Fruit fly (Drosophila melanogaster) whole organism, embryonic: ENCODE results near the gene RpL6.
A peak's percentile ranks its signal among the peaks of the same experiment; 100 is the strongest.

ENCODE experiments used
- CG10321 ChIP-seq: fragments of 200-800 bp; sonication (Bioruptor generic); IDR thresholded peaks from 2 replicates; pipeline ENCODE4 v1.3.6; 2022; ENCODE audit warnings: missing biosample characterization, missing genetic modification characterization
- CG10565 ChIP-seq: fragments of 200-800 bp; sonication (Bioruptor generic); optimal IDR thresholded peaks from 3 replicates; lab custom pipeline; 2016; ENCODE audit warnings: missing biosample characterization, mild to moderate bottlenecking, missing genetic modification characterization
- CG11398 ChIP-seq: fragments of 200-800 bp; sonication (Bioruptor generic); optimal IDR thresholded peaks from 2 replicates; lab custom pipeline; 2016; ENCODE audit warnings: missing biosample characterization, missing genetic modification characterization
- CG14860 ChIP-seq: fragments of 200-800 bp; sonication (Bioruptor generic); IDR thresholded peaks from 3 replicates; pipeline ENCODE4 v1.3.6; 2022; ENCODE audit warnings: missing biosample characterization, missing genetic modification characterization; ENCODE audit not compliant: partially characterized antibody
- CG15601 ChIP-seq: fragments of 200-800 bp; sonication (Bioruptor generic); optimal IDR thresholded peaks from 3 replicates; lab custom pipeline; 2019; ENCODE audit warnings: missing biosample characterization, mild to moderate bottlenecking, missing genetic modification characterization, moderate library complexity
- CG17802 ChIP-seq: fragments of 200-800 bp; sonication (Bioruptor generic); optimal IDR thresholded peaks from 2 replicates; lab custom pipeline; 2018; ENCODE audit warnings: missing biosample characterization, mild to moderate bottlenecking, missing genetic modification characterization, moderate library complexity
- CG18476 ChIP-seq: fragments of 200-800 bp; sonication (Bioruptor generic); optimal IDR thresholded peaks from 2 replicates; lab custom pipeline; 2016; ENCODE audit warnings: missing biosample characterization, mild to moderate bottlenecking, missing genetic modification characterization
- CG2116 ChIP-seq: fragments of 200-800 bp; sonication (Bioruptor generic); optimal IDR thresholded peaks from 3 replicates; lab custom pipeline; 2018; ENCODE audit warnings: missing biosample characterization, mild to moderate bottlenecking, missing genetic modification characterization
- CG30020 ChIP-seq: fragments of 200-800 bp; optimal IDR thresholded peaks from 2 replicates; lab custom pipeline; 2019; ENCODE audit warnings: missing biosample characterization, mild to moderate bottlenecking, missing genetic modification characterization, moderate library complexity
- CG31441 ChIP-seq: fragments of 200-800 bp; sonication (Bioruptor generic); IDR thresholded peaks from 2 replicates; pipeline ENCODE4 v1.3.6; 2022; ENCODE audit warnings: missing biosample characterization, missing genetic modification characterization
- CG34224 ChIP-seq: fragments of 200-800 bp; sonication (Bioruptor generic); IDR thresholded peaks from 3 replicates; pipeline ENCODE4 v1.3.6; 2022; ENCODE audit warnings: missing biosample characterization, missing genetic modification characterization; ENCODE audit not compliant: partially characterized antibody
- CG34422 ChIP-seq: fragments of 200-800 bp; sonication (Bioruptor generic); IDR thresholded peaks from 3 replicates; pipeline ENCODE4 v1.3.6; 2022; ENCODE audit warnings: missing biosample characterization, missing genetic modification characterization
- CG42726 ChIP-seq: fragments of 200-800 bp; sonication (Bioruptor generic); IDR thresholded peaks from 2 replicates; pipeline ENCODE4 v1.3.6; 2022; ENCODE audit warnings: missing biosample characterization, missing genetic modification characterization; ENCODE audit not compliant: partially characterized antibody
- CG43689 ChIP-seq: fragments of 200-800 bp; sonication (Bioruptor generic); IDR thresholded peaks from 2 replicates; pipeline ENCODE4 v1.3.6; 2022; ENCODE audit warnings: missing biosample characterization, missing genetic modification characterization
- CG4617 ChIP-seq: fragments of 200-800 bp; sonication (Bioruptor generic); optimal IDR thresholded peaks from 3 replicates; lab custom pipeline; 2016; ENCODE audit warnings: missing biosample characterization, missing genetic modification characterization, borderline replicate concordance
- CG4820 ChIP-seq: fragments of 200-800 bp; sonication (Bioruptor generic); optimal IDR thresholded peaks from 3 replicates; lab custom pipeline; 2016; ENCODE audit warnings: missing biosample characterization, missing genetic modification characterization
- CG4854 ChIP-seq: fragments of 200-800 bp; sonication (Bioruptor generic); optimal IDR thresholded peaks from 2 replicates; lab custom pipeline; 2016; ENCODE audit warnings: missing biosample characterization, missing genetic modification characterization, inconsistent platforms
- CG6654 ChIP-seq: fragments of 200-800 bp; sonication (Bioruptor generic); optimal IDR thresholded peaks from 2 replicates; lab custom pipeline; 2017; ENCODE audit warnings: missing biosample characterization, mild to moderate bottlenecking, missing genetic modification characterization
- CG7786 ChIP-seq: fragments of 200-800 bp; sonication (Bioruptor generic); optimal IDR thresholded peaks from 2 replicates; lab custom pipeline; 2016; ENCODE audit warnings: missing biosample characterization, missing genetic modification characterization
- CG7987 ChIP-seq: fragments of 200-800 bp; sonication (Bioruptor generic); optimal IDR thresholded peaks from 2 replicates; lab custom pipeline; 2018; ENCODE audit warnings: missing biosample characterization, mild to moderate bottlenecking, missing genetic modification characterization, moderate library complexity
- CG9876 ChIP-seq: fragments of 200-800 bp; sonication (Bioruptor generic); optimal IDR thresholded peaks from 2 replicates; lab custom pipeline; 2016; ENCODE audit warnings: missing biosample characterization, missing genetic modification characterization
- Deaf1 ChIP-seq: fragments of 200-800 bp; optimal IDR thresholded peaks from 3 replicates; lab custom pipeline; 2019; ENCODE audit warnings: missing biosample characterization, mild to moderate bottlenecking, missing genetic modification characterization, moderate library complexity
- Lhr ChIP-seq: fragments of 200-800 bp; sonication (Bioruptor generic); optimal IDR thresholded peaks from 3 replicates; lab custom pipeline; 2017; ENCODE audit warnings: mild to moderate bottlenecking, missing biosample characterization, missing genetic modification reagents, missing genetic modification characterization
- Mes4 ChIP-seq: fragments of 200-800 bp; sonication (Bioruptor generic); optimal IDR thresholded peaks from 2 replicates; lab custom pipeline; 2016; ENCODE audit warnings: missing biosample characterization, missing genetic modification characterization
- Nf-YB ChIP-seq: fragments of 200-800 bp; sonication (Bioruptor generic); optimal IDR thresholded peaks from 3 replicates; lab custom pipeline; 2019; ENCODE audit warnings: missing biosample characterization, mild to moderate bottlenecking, missing genetic modification characterization, moderate library complexity
- PHDP ChIP-seq: fragments of 200-800 bp; sonication (Bioruptor generic); optimal IDR thresholded peaks from 3 replicates; lab custom pipeline; 2018; ENCODE audit warnings: missing biosample characterization, mild to moderate bottlenecking, missing genetic modification characterization, moderate library complexity
- Sry-β ChIP-seq: fragments of 200-800 bp; sonication (Bioruptor generic); optimal IDR thresholded peaks from 2 replicates; lab custom pipeline; 2018; ENCODE audit warnings: missing biosample characterization, mild to moderate bottlenecking, missing genetic modification characterization, moderate library complexity
- ac ChIP-seq: fragments of 200-800 bp; sonication (Bioruptor generic); optimal IDR thresholded peaks from 3 replicates; lab custom pipeline; 2017; ENCODE audit warnings: missing biosample characterization, mild to moderate bottlenecking, missing genetic modification characterization
- bbx ChIP-seq: fragments of 200-800 bp; sonication (Bioruptor generic); IDR thresholded peaks from 2 replicates; pipeline ENCODE4 v1.3.6; 2022; ENCODE audit warnings: missing biosample characterization, missing genetic modification characterization; ENCODE audit not compliant: partially characterized antibody
- bcd ChIP-seq: fragments of 200-800 bp; sonication (Bioruptor generic); optimal IDR thresholded peaks from 2 replicates; lab custom pipeline; 2017; ENCODE audit warnings: missing biosample characterization, mild to moderate bottlenecking, missing genetic modification characterization
- chinmo ChIP-seq: fragments of 200-800 bp; sonication (Bioruptor generic); IDR thresholded peaks from 4 replicates; pipeline ENCODE4 v1.3.6; 2022; ENCODE audit warnings: missing biosample characterization, missing genetic modification characterization; ENCODE audit not compliant: partially characterized antibody
- chn ChIP-seq: fragments of 200-800 bp; sonication (Bioruptor generic); optimal IDR thresholded peaks from 2 replicates; lab custom pipeline; 2016; ENCODE audit warnings: missing biosample characterization, missing genetic modification characterization
- ci ChIP-seq: fragments of 200-800 bp; sonication (Bioruptor generic); IDR thresholded peaks from 3 replicates; pipeline ENCODE4 v1.3.6; 2022; ENCODE audit warnings: missing biosample characterization, missing genetic modification characterization
- corto ChIP-seq: fragments of 200-800 bp; sonication (Bioruptor generic); optimal IDR thresholded peaks from 2 replicates; lab custom pipeline; 2016; ENCODE audit warnings: missing biosample characterization, mild to moderate bottlenecking, missing genetic modification characterization, moderate library complexity
- crol ChIP-seq: fragments of 200-800 bp; sonication (Bioruptor generic); IDR thresholded peaks from 2 replicates; pipeline ENCODE4 v1.3.6; 2022; ENCODE audit warnings: missing biosample characterization, missing genetic modification characterization
- dmrt99B ChIP-seq: fragments of 200-800 bp; sonication (Bioruptor generic); optimal IDR thresholded peaks from 2 replicates; lab custom pipeline; 2018; ENCODE audit warnings: missing biosample characterization, mild to moderate bottlenecking, missing genetic modification characterization, moderate library complexity
- fd96Cb ChIP-seq: fragments of 200-800 bp; sonication (Bioruptor generic); optimal IDR thresholded peaks from 2 replicates; lab custom pipeline; 2018; ENCODE audit warnings: missing biosample characterization, mild to moderate bottlenecking, missing genetic modification characterization, moderate library complexity
- gce ChIP-seq: fragments of 200-800 bp; sonication (Bioruptor generic); IDR thresholded peaks from 3 replicates; pipeline ENCODE4 v1.3.6; 2022; ENCODE audit warnings: missing biosample characterization, missing genetic modification characterization
- h ChIP-seq: fragments of >200 bp; optimal IDR thresholded peaks from 2 replicates; lab custom pipeline; 2017
- insv ChIP-seq, 2 experiments: fragments of 200-800 bp; sonication (Bioruptor generic); optimal IDR thresholded peaks; 3 replicates each; lab custom pipeline; 2016 to 2018; ENCODE audit warnings: missing biosample characterization in 2 of 2, missing genetic modification characterization in 2 of 2
- lilli ChIP-seq: fragments of 200-800 bp; sonication (Bioruptor generic); optimal IDR thresholded peaks from 3 replicates; lab custom pipeline; 2016; ENCODE audit warnings: missing biosample characterization, missing genetic modification characterization
- lola ChIP-seq, 3 experiments: fragments of >200 bp in 2 of 3; fragments of 200-800 bp in 1 of 3; sonication (Bioruptor generic) in 1 of 3; optimal IDR thresholded peaks; 2 replicates each; lab custom pipeline; 2017 to 2019; ENCODE audit warnings: missing biosample characterization in 3 of 3, missing genetic modification characterization in 3 of 3, mild to moderate bottlenecking in 1 of 3, moderate library complexity in 1 of 3
- mirr ChIP-seq: fragments of 200-800 bp; sonication (Bioruptor generic); optimal IDR thresholded peaks from 3 replicates; lab custom pipeline; 2018; ENCODE audit warnings: missing biosample characterization, mild to moderate bottlenecking, missing genetic modification characterization
- nerfin-2 ChIP-seq: fragments of 200-800 bp; sonication (Bioruptor generic); IDR thresholded peaks from 2 replicates; pipeline ENCODE4 v1.3.6; 2022; ENCODE audit warnings: missing biosample characterization, missing genetic modification characterization; ENCODE audit not compliant: partially characterized antibody
- rib ChIP-seq: fragments of 200-800 bp; sonication (Bioruptor generic); IDR thresholded peaks from 2 replicates; pipeline ENCODE4 v1.3.6; 2022; ENCODE audit warnings: missing biosample characterization, missing genetic modification characterization
- salm ChIP-seq: fragments of 200-800 bp; sonication (Bioruptor generic); optimal IDR thresholded peaks from 2 replicates; lab custom pipeline; 2018; ENCODE audit warnings: missing biosample characterization, mild to moderate bottlenecking, missing genetic modification characterization
- ssp ChIP-seq: fragments of 200-800 bp; sonication (Bioruptor generic); IDR thresholded peaks from 2 replicates; pipeline ENCODE4 v1.3.6; 2022; ENCODE audit warnings: missing biosample characterization, missing genetic modification characterization
- stc ChIP-seq: fragments of 200-800 bp; sonication (Bioruptor generic); IDR thresholded peaks from 2 replicates; pipeline ENCODE4 v1.3.6; 2022; ENCODE audit warnings: missing biosample characterization, missing genetic modification characterization
- stwl ChIP-seq: fragments of 200-800 bp; sonication (Bioruptor generic); optimal IDR thresholded peaks from 3 replicates; lab custom pipeline; 2018; ENCODE audit warnings: missing biosample characterization, mild to moderate bottlenecking, missing genetic modification characterization, moderate library complexity
- wor ChIP-seq: fragments of 200-800 bp; sonication (Bioruptor generic); IDR thresholded peaks from 2 replicates; pipeline ENCODE4 v1.3.6; 2022; ENCODE audit warnings: missing biosample characterization, missing genetic modification characterization
- yki ChIP-seq: fragments of >200 bp; optimal IDR thresholded peaks from 3 replicates; lab custom pipeline; 2018

The RpL6 gene

DNA sequence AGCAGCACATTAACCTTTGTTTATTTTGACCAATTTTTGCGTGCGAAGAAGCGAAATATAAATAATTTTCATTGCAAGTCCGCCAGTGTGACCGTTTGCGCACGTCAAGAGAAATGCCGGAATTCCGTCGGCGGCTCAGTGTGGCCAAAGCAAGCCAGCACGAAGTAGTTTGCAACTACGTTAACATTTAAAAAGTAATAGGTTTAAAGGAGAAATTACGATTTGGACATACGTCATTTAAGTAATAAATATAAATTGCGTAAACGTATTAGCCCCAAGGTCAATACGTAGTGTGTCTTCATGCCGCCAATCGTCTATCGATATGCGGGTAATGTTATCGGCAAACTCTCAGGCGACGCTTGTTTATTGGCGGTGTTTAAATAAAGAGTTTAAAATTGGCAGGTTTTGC is 15.4 kb downstream of the RpL6 start, which contains the start of the genes pygo and rod (continued):
- TF ChIP-seq PHDP (tag; lab: Kevin White, UChicago): no peak
- TF ChIP-seq rib (GFP tag; lab: Robert Waterston, UW): no peak
- TF ChIP-seq h (lab: Kevin White, UChicago): no peak
- no peak for TF ChIP-seq wor (GFP tag; lab: Robert Waterston, UW)
- TF ChIP-seq CG2116: peak; percentile 95
- TF ChIP-seq Deaf1 (tag; lab: Kevin White, UChicago): no peak
- peak; percentile 13 for TF ChIP-seq CG7786 (GFP tag; lab: Kevin White, UChicago)
- TF ChIP-seq Sry-β (GFP tag; lab: Kevin White, UChicago): no peak
- no peak for TF ChIP-seq crol (GFP tag; lab: Robert Waterston, UW)
- no peak for TF ChIP-seq yki (lab: Kevin White, UChicago)
- TF ChIP-seq CG11398 (GFP tag; lab: Kevin White, UChicago): no peak
- no peak for TF ChIP-seq stc
- no peak for TF ChIP-seq CG15601 (tag; lab: Kevin White, UChicago)
- no peak for TF ChIP-seq CG4820
- TF ChIP-seq CG17802: no peak
- TF ChIP-seq CG30020 (tag; lab: Kevin White, UChicago): peak; percentile 8
- TF ChIP-seq stwl (tag; lab: Kevin White, UChicago): peak; percentile 90
- peak; percentile 20 for TF ChIP-seq Lhr
- no peak for TF ChIP-seq CG9876 (GFP tag; lab: Kevin White, UChicago)
- no peak for TF ChIP-seq mirr
- TF ChIP-seq CG43689 (GFP tag; lab: Robert Waterston, UW): no peak
- TF ChIP-seq gce (GFP tag; lab: Robert Waterston, UW): no peak
- TF ChIP-seq CG31441 (GFP tag; lab: Robert Waterston, UW): no peak
- peak; percentile 50; the same call in 1 of the 3 replicates for TF ChIP-seq CG34422
- TF ChIP-seq lilli: peak; percentile 34
- TF ChIP-seq ssp: 0 out of 2 replicates have a peak, but pooled peaks have one; percentile 17
- no peak for TF ChIP-seq lola (GFP tag; optimal IDR thresholded peaks at IDR 0.05; lab: Kevin White, UChicago)
- no peak for TF ChIP-seq chn (GFP tag; lab: Kevin White, UChicago)
- TF ChIP-seq nerfin-2 (GFP tag; lab: Robert Waterston, UW): peak; percentile 28; the same call in 1 of the 2 replicates
- TF ChIP-seq Nf-YB (GFP tag; lab: Kevin White, UChicago): no peak
- no peak for TF ChIP-seq CG18476 (GFP tag; lab: Kevin White, UChicago)
- TF ChIP-seq salm (tag; lab: Kevin White, UChicago): no peak
- peak; percentile 28; the same call in 1 of the 3 replicates for TF ChIP-seq ci
- TF ChIP-seq ac (GFP tag; lab: Kevin White, UChicago): no peak
- TF ChIP-seq CG10321 (GFP tag; lab: Robert Waterston, UW): no peak
- 0 out of 4 replicates have a peak, but pooled peaks have one; percentile 60 for TF ChIP-seq chinmo
- peak; percentile 45 for TF ChIP-seq bbx
- no peak for TF ChIP-seq corto (GFP tag; lab: Kevin White, UChicago)
- peak; percentile 70 for TF ChIP-seq CG34224 (GFP tag; lab: Robert Waterston, UW)
- peak; percentile 6 for TF ChIP-seq bcd (GFP tag; lab: Kevin White, UChicago)
- TF ChIP-seq CG4617: peak; percentile 25
- TF ChIP-seq CG7987 (GFP tag; lab: Kevin White, UChicago): no peak
- peak; percentile 65 for TF ChIP-seq CG14860 (GFP tag; lab: Robert Waterston, UW)
- TF ChIP-seq CG42726 (GFP tag; lab: Robert Waterston, UW): 0 out of 2 replicates have a peak, but pooled peaks have one; percentile 29
- no peak for TF ChIP-seq CG10565 (GFP tag; lab: Kevin White, UChicago)
- no peak for TF ChIP-seq CG6654 (GFP tag; lab: Kevin White, UChicago)
- TF ChIP-seq CG4854 (GFP tag; lab: Kevin White, UChicago): no peak
- TF ChIP-seq Mes4 (GFP tag; lab: Kevin White, UChicago): no peak
- TF ChIP-seq fd96Cb: no peak
- no peak for TF ChIP-seq insv (GFP tag; optimal IDR thresholded peaks at IDR 0.05; lab: Kevin White, UChicago)
- no peak for TF ChIP-seq dmrt99B (tag; lab: Kevin White, UChicago)
